Fruit fly (Drosophila melanogaster) whole organism, embryonic: ENCODE measurements around the gene CG32686.
A peak's percentile ranks its signal among the peaks of the same experiment; 100 is the strongest.

Experiments
- Ada2b ChIP-seq: fragments of 200-800 bp; sonication (Bioruptor generic); IDR thresholded peaks from 2 replicates; pipeline ENCODE4 v1.3.6; 2022; ENCODE audit warnings: missing biosample characterization, missing genetic modification characterization
- Atf3 ChIP-seq: fragments of 200-800 bp; sonication (Bioruptor generic); optimal IDR thresholded peaks from 3 replicates; lab custom pipeline; 2016; ENCODE audit warnings: missing biosample characterization, missing genetic modification characterization
- CG10274 ChIP-seq: fragments of 200-800 bp; sonication (Bioruptor generic); optimal IDR thresholded peaks from 3 replicates; lab custom pipeline; 2017; ENCODE audit warnings: missing biosample characterization, mild to moderate bottlenecking, missing genetic modification characterization
- CG12155 ChIP-seq: fragments of 200-800 bp; sonication (Bioruptor generic); optimal IDR thresholded peaks from 3 replicates; lab custom pipeline; 2016; ENCODE audit warnings: missing biosample characterization, missing genetic modification characterization
- CG14050 ChIP-seq: fragments of 200-800 bp; sonication (Bioruptor generic); IDR thresholded peaks from 3 replicates; pipeline ENCODE4 v1.3.6; 2022; ENCODE audit warnings: missing biosample characterization, missing genetic modification characterization
- CG14965 ChIP-seq: fragments of 200-800 bp; sonication (Bioruptor generic); optimal IDR thresholded peaks from 2 replicates; lab custom pipeline; 2016; ENCODE audit warnings: missing biosample characterization, missing genetic modification characterization, borderline replicate concordance
- CG15696 ChIP-seq: fragments of 200-800 bp; sonication (Bioruptor generic); optimal IDR thresholded peaks from 2 replicates; lab custom pipeline; 2019; ENCODE audit warnings: missing biosample characterization, mild to moderate bottlenecking, missing genetic modification characterization, moderate library complexity
- CG1602 ChIP-seq: fragments of 200-800 bp; sonication (Bioruptor generic); optimal IDR thresholded peaks from 3 replicates; lab custom pipeline; 2016; ENCODE audit warnings: missing biosample characterization, missing genetic modification characterization
- CG1603 ChIP-seq: fragments of 200-800 bp; sonication (Bioruptor generic); optimal IDR thresholded peaks from 2 replicates; lab custom pipeline; 2019; ENCODE audit warnings: missing biosample characterization, mild to moderate bottlenecking, missing genetic modification characterization, moderate library complexity
- CG16779 ChIP-seq: fragments of 200-800 bp; sonication (Bioruptor generic); IDR thresholded peaks from 2 replicates; pipeline ENCODE4 v1.3.6; 2022; ENCODE audit warnings: missing biosample characterization, missing genetic modification characterization
- CG17612 ChIP-seq: fragments of 200-800 bp; sonication (Bioruptor generic); IDR thresholded peaks from 2 replicates; pipeline ENCODE4 v1.3.6; 2022; ENCODE audit warnings: missing biosample characterization, missing genetic modification characterization
- CG18599 ChIP-seq: fragments of 200-800 bp; sonication (Bioruptor generic); optimal IDR thresholded peaks from 3 replicates; lab custom pipeline; 2017; ENCODE audit warnings: missing biosample characterization, missing genetic modification characterization, mild to moderate bottlenecking, moderate library complexity, missing genetic modification reagents
- CG2202 ChIP-seq: fragments of 200-800 bp; sonication (Bioruptor generic); optimal IDR thresholded peaks from 2 replicates; lab custom pipeline; 2018; ENCODE audit warnings: missing biosample characterization, mild to moderate bottlenecking, missing genetic modification characterization
- CG2889 ChIP-seq: fragments of 200-800 bp; sonication (Bioruptor generic); IDR thresholded peaks from 3 replicates; pipeline ENCODE4 v1.3.6; 2022; ENCODE audit warnings: missing biosample characterization, missing genetic modification characterization
- CG31365 ChIP-seq: fragments of 200-800 bp; sonication (Bioruptor generic); optimal IDR thresholded peaks from 2 replicates; lab custom pipeline; 2018; ENCODE audit warnings: missing biosample characterization, mild to moderate bottlenecking, missing genetic modification characterization
- CG33213 ChIP-seq: fragments of 200-800 bp; sonication (Bioruptor generic); optimal IDR thresholded peaks from 3 replicates; lab custom pipeline; 2016; ENCODE audit warnings: missing biosample characterization, missing genetic modification characterization
- CG34376 ChIP-seq: fragments of 200-800 bp; sonication (Bioruptor generic); optimal IDR thresholded peaks from 2 replicates; lab custom pipeline; 2018; ENCODE audit warnings: missing biosample characterization, mild to moderate bottlenecking, missing genetic modification characterization
- CG34422 ChIP-seq: fragments of 200-800 bp; sonication (Bioruptor generic); IDR thresholded peaks from 3 replicates; pipeline ENCODE4 v1.3.6; 2022; ENCODE audit warnings: missing biosample characterization, missing genetic modification characterization
- CG6272 ChIP-seq: fragments of 200-800 bp; sonication (Bioruptor generic); IDR thresholded peaks from 2 replicates; pipeline ENCODE4 v1.3.6; 2022; ENCODE audit warnings: missing biosample characterization, missing genetic modification characterization
- CG8388 ChIP-seq: fragments of 200-800 bp; sonication (Bioruptor generic); optimal IDR thresholded peaks from 2 replicates; lab custom pipeline; 2019; ENCODE audit warnings: missing biosample characterization, mild to moderate bottlenecking, missing genetic modification characterization, moderate library complexity
- CrebB ChIP-seq: fragments of 200-800 bp; sonication (Bioruptor generic); optimal IDR thresholded peaks from 3 replicates; lab custom pipeline; 2018; ENCODE audit warnings: missing biosample characterization, mild to moderate bottlenecking, missing genetic modification characterization
- Dll ChIP-seq: fragments of 200-800 bp; sonication (Bioruptor generic); IDR thresholded peaks from 4 replicates; pipeline ENCODE4 v1.3.6; 2022; ENCODE audit warnings: missing biosample characterization, missing genetic modification characterization; ENCODE audit not compliant: partially characterized antibody
- Hey ChIP-seq: fragments of 200-800 bp; sonication (Bioruptor generic); optimal IDR thresholded peaks from 3 replicates; lab custom pipeline; 2018; ENCODE audit warnings: missing biosample characterization, mild to moderate bottlenecking, missing genetic modification characterization
- Hmx ChIP-seq: fragments of 200-800 bp; sonication (Bioruptor generic); optimal IDR thresholded peaks from 2 replicates; lab custom pipeline; 2016; ENCODE audit warnings: missing biosample characterization, missing genetic modification characterization
- Hr3 ChIP-seq: fragments of 200-800 bp; sonication (Bioruptor generic); optimal IDR thresholded peaks from 3 replicates; lab custom pipeline; 2016; ENCODE audit warnings: missing biosample characterization, missing genetic modification characterization
- Max ChIP-seq: fragments of 200-800 bp; sonication (Bioruptor generic); optimal IDR thresholded peaks from 2 replicates; lab custom pipeline; 2016; ENCODE audit warnings: missing biosample characterization, mild to moderate bottlenecking, missing genetic modification characterization
- Nf-YC ChIP-seq: fragments of 200-800 bp; optimal IDR thresholded peaks from 3 replicates; lab custom pipeline; 2019; ENCODE audit warnings: missing biosample characterization, mild to moderate bottlenecking, missing genetic modification characterization, moderate library complexity
- ab ChIP-seq: fragments of 200-800 bp; sonication (Bioruptor generic); optimal IDR thresholded peaks from 2 replicates; lab custom pipeline; 2016; ENCODE audit warnings: missing biosample characterization, missing genetic modification characterization
- amos ChIP-seq: fragments of 200-800 bp; sonication (Bioruptor generic); IDR thresholded peaks from 2 replicates; pipeline ENCODE4 v1.3.6; 2022; ENCODE audit warnings: missing biosample characterization, missing genetic modification characterization; ENCODE audit not compliant: partially characterized antibody
- aop ChIP-seq: fragments of 200-800 bp; sonication (Bioruptor generic); IDR thresholded peaks from 2 replicates; pipeline ENCODE4 v1.3.6; 2022; ENCODE audit warnings: missing biosample characterization, missing genetic modification characterization
- bowl ChIP-seq: fragments of 200-800 bp; sonication (Bioruptor generic); IDR thresholded peaks from 2 replicates; pipeline ENCODE4 v1.3.6; 2022; ENCODE audit warnings: missing biosample characterization, missing genetic modification characterization
- chif ChIP-seq, 2 experiments: fragments of 200-800 bp; sonication (Bioruptor generic); optimal IDR thresholded peaks; 3 replicates each; lab custom pipeline; 2016; ENCODE audit warnings: missing biosample characterization in 2 of 2, missing genetic modification characterization in 2 of 2
- chinmo ChIP-seq: fragments of 200-800 bp; sonication (Bioruptor generic); IDR thresholded peaks from 4 replicates; pipeline ENCODE4 v1.3.6; 2022; ENCODE audit warnings: missing biosample characterization, missing genetic modification characterization; ENCODE audit not compliant: partially characterized antibody
- dan ChIP-seq: fragments of 200-800 bp; sonication (Bioruptor generic); IDR thresholded peaks from 2 replicates; pipeline ENCODE4 v1.3.6; 2022; ENCODE audit warnings: missing biosample characterization, missing genetic modification characterization
- ems ChIP-seq: fragments of 200-800 bp; sonication (Bioruptor generic); optimal IDR thresholded peaks from 3 replicates; lab custom pipeline; 2016; ENCODE audit warnings: missing biosample characterization, missing genetic modification characterization
- fd102C ChIP-seq: fragments of 200-800 bp; sonication (Bioruptor generic); optimal IDR thresholded peaks from 2 replicates; lab custom pipeline; 2018; ENCODE audit warnings: missing biosample characterization, mild to moderate bottlenecking, missing genetic modification characterization, moderate library complexity
- gce ChIP-seq: fragments of 200-800 bp; sonication (Bioruptor generic); IDR thresholded peaks from 3 replicates; pipeline ENCODE4 v1.3.6; 2022; ENCODE audit warnings: missing biosample characterization, missing genetic modification characterization
- grau ChIP-seq: fragments of 200-800 bp; optimal IDR thresholded peaks from 3 replicates; lab custom pipeline; 2019; ENCODE audit warnings: missing biosample characterization, mild to moderate bottlenecking, missing genetic modification characterization, moderate library complexity
- h ChIP-seq: fragments of >200 bp; optimal IDR thresholded peaks from 2 replicates; lab custom pipeline; 2017
- klu ChIP-seq: fragments of 200-800 bp; sonication (Bioruptor generic); IDR thresholded peaks from 2 replicates; pipeline ENCODE4 v1.3.6; 2022; ENCODE audit warnings: missing biosample characterization, missing genetic modification characterization
- odd ChIP-seq: fragments of 200-800 bp; sonication (Bioruptor generic); optimal IDR thresholded peaks from 2 replicates; lab custom pipeline; 2017; ENCODE audit warnings: missing biosample characterization, mild to moderate bottlenecking, missing genetic modification characterization
- p53 ChIP-seq: fragments of 200-800 bp; sonication (Bioruptor generic); optimal IDR thresholded peaks from 2 replicates; lab custom pipeline; 2016; ENCODE audit warnings: missing biosample characterization, missing genetic modification characterization
- pho ChIP-seq: fragments of 200-800 bp; sonication (Bioruptor generic); optimal IDR thresholded peaks from 2 replicates; lab custom pipeline; 2016; ENCODE audit warnings: missing biosample characterization, missing genetic modification characterization
- pzg ChIP-seq: fragments of 200-800 bp; sonication (Bioruptor generic); optimal IDR thresholded peaks from 3 replicates; lab custom pipeline; 2018; ENCODE audit warnings: missing biosample characterization, mild to moderate bottlenecking, missing genetic modification characterization, moderate library complexity
- salm ChIP-seq: fragments of 200-800 bp; sonication (Bioruptor generic); optimal IDR thresholded peaks from 2 replicates; lab custom pipeline; 2018; ENCODE audit warnings: missing biosample characterization, mild to moderate bottlenecking, missing genetic modification characterization
- seq ChIP-seq: fragments of 200-800 bp; sonication (Bioruptor generic); IDR thresholded peaks from 2 replicates; pipeline ENCODE4 v1.3.6; 2022; ENCODE audit warnings: missing biosample characterization, missing genetic modification characterization
- stwl ChIP-seq: fragments of 200-800 bp; sonication (Bioruptor generic); optimal IDR thresholded peaks from 3 replicates; lab custom pipeline; 2018; ENCODE audit warnings: missing biosample characterization, mild to moderate bottlenecking, missing genetic modification characterization, moderate library complexity
- z ChIP-seq: fragments of 200-800 bp; sonication (Bioruptor generic); IDR thresholded peaks from 3 replicates; pipeline ENCODE4 v1.3.6; 2022; ENCODE audit warnings: missing biosample characterization, missing genetic modification characterization
- zen ChIP-seq: fragments of 200-800 bp; sonication (Bioruptor generic); optimal IDR thresholded peaks from 3 replicates; lab custom pipeline; 2018; ENCODE audit warnings: missing biosample characterization, mild to moderate bottlenecking, missing genetic modification characterization, moderate library complexity
- zfh2 ChIP-seq: fragments of 200-800 bp; sonication (Bioruptor generic); optimal IDR thresholded peaks from 2 replicates; lab custom pipeline; 2016; ENCODE audit warnings: missing biosample characterization, missing genetic modification characterization

CG32686 gene

dm6 chrX:10325567-10326345 lies 49.4 kb downstream of the CG32686 start, which contains the start of gene alpha-Man-Ia (continued):
- TF ChIP-seq CG33213 (GFP tag; lab: Kevin White, UChicago) (peak; percentile 29), h (lab: Kevin White, UChicago) (no peak), Ada2b (GFP tag; lab: Robert Waterston, UW) (no peak), Nf-YC (tag; lab: Kevin White, UChicago) (peak; percentile 14), Hey (no peak), gce (GFP tag; lab: Robert Waterston, UW) (no peak), ems (GFP tag; lab: Kevin White, UChicago) (no peak), CG6272 (GFP tag; lab: Robert Waterston, UW) (0 out of 2 replicates have a peak, but pooled peaks have one; percentile 23), Atf3 (GFP tag; lab: Kevin White, UChicago) (peak; percentile 8), grau (tag; lab: Kevin White, UChicago) (peak; percentile 30), CG2202 (no peak), pzg (peak; percentile 74), amos (peak; percentile 26; the same call in 1 of the 2 replicates), z (GFP tag; lab: Robert Waterston, UW) (no peak), Max (GFP tag; lab: Kevin White, UChicago) (peak; percentile 31), CG12155 (GFP tag; lab: Kevin White, UChicago) (peak; percentile 23), salm (tag; lab: Kevin White, UChicago) (no peak), odd (GFP tag; lab: Kevin White, UChicago) (no peak), CG14050 (no peak), CG15696 (tag; lab: Kevin White, UChicago) (peak; percentile 12), aop (GFP tag; lab: Robert Waterston, UW) (no peak), dan (GFP tag; lab: Robert Waterston, UW) (no peak), CG14965 (no peak), ab (GFP tag; lab: Kevin White, UChicago) (no peak), CG2889 (GFP tag; lab: Robert Waterston, UW) (no peak), CG1602 (GFP tag; lab: Kevin White, UChicago) (no peak), CG17612 (GFP tag; lab: Robert Waterston, UW) (no peak), fd102C (no peak), CG10274 (GFP tag; lab: Kevin White, UChicago) (no peak), CG16779 (GFP tag; lab: Robert Waterston, UW) (no peak), zen (tag; lab: Kevin White, UChicago) (no peak), CG18599 (GFP tag; lab: Kevin White, UChicago) (peak; percentile 14), zfh2 (peak; percentile 31), CG1603 (tag; lab: Kevin White, UChicago) (peak; percentile 50), klu (no peak), chinmo (0 out of 4 replicates have a peak, but pooled peaks have one; percentile 21), pho (GFP tag; lab: Kevin White, UChicago) (peak; percentile 39), stwl (tag; lab: Kevin White, UChicago) (peak; percentile 44), Dll (GFP tag; lab: Robert Waterston, UW) (no peak), CG34422 (GFP tag; lab: Robert Waterston, UW) (peak; percentile 82), bowl (no peak), Hr3 (GFP tag; lab: Kevin White, UChicago) (no peak), CG8388 (no peak), CG31365 (tag; lab: Kevin White, UChicago) (no peak), CrebB (tag; lab: Kevin White, UChicago) (no peak), CG34376 (GFP tag; lab: Kevin White, UChicago) (no peak), p53 (GFP tag; lab: Kevin White, UChicago) (no peak), chif (GFP tag; optimal IDR thresholded peaks at IDR 0.05; lab: Kevin White, UChicago) (peak in 1 of 2 experiments; percentile 13), seq (GFP tag; lab: Robert Waterston, UW) (no peak), Hmx (GFP tag; lab: Kevin White, UChicago) (no peak)
